Worm (Caenorhabditis elegans) whole organism, midembryonic: ENCODE data around the gene alh-10.

Source experiments
- T22C8.4 ChIP-seq: fragments of 200-800 bp; sonication (Bioruptor generic); IDR thresholded peaks from 2 replicates; pipeline ENCODE4 v1.3.6; 2022; ENCODE audit warnings: missing genetic modification characterization, missing compliant biosample characterization
- flt-1 ChIP-seq: fragments of 200-800 bp; sonication (Bioruptor generic); IDR thresholded peaks from 2 replicates; pipeline ENCODE4 v1.3.6; 2022; ENCODE audit warnings: missing genetic modification characterization, missing compliant biosample characterization
- ref-1 ChIP-seq: fragments of 200-800 bp; sonication (Bioruptor generic); conservative IDR thresholded peaks from 2 replicates; pipeline ENCODE4 v1.3.6; 2022; ENCODE audit warnings: missing genetic modification reagents, missing genetic modification characterization, missing compliant biosample characterization
- ztf-23 ChIP-seq: fragments of 200-800 bp; sonication (Bioruptor generic); IDR thresholded peaks from 2 replicates; pipeline ENCODE4 v1.3.6; 2022; ENCODE audit warnings: missing genetic modification reagents, missing genetic modification characterization, missing compliant biosample characterization

DNA sequence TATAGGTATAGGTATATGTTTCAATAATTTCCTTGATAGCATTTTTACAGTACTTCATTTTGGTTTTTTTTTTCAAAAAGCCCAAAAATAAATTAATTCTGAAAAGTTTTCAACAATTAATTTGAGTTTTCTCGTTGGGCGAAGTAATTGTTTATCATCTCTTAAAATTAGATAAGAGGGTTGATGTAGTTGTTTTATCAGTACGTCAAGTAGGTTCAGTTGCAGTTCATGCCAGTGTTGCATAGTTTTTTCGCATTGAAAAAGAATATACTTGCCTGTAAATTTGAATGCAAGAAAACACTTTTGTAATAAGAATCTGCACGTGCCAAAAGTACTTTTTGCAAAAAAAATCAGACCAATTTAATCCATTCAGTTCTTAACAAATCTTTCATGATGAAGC is 18.3 kb downstream of the alh-10 start:
- TF ChIP-seq T22C8.4 (GFP tag; lab: Robert Waterston, UW) (no peak), ztf-23 (GFP tag; lab: Robert Waterston, UW) (no peak), flt-1 (GFP tag; lab: Robert Waterston, UW) (no peak), ref-1 (GFP tag; lab: Robert Waterston, UW) (no peak)
